Worm (Caenorhabditis elegans) whole organism, mixed stage, embryonic: Measurements from ENCODE around the gene C42D8.1.

ENCODE experiments used
- bed-3 ChIP-seq: fragments of 200-800 bp; sonication (Bioruptor generic); optimal IDR thresholded peaks from 3 replicates; lab custom pipeline; 2018; ENCODE audit warnings: mild to moderate bottlenecking, missing genetic modification characterization, moderate library complexity, missing compliant biosample characterization
- snpc-4 ChIP-seq: fragments of 150-350 bp; optimal IDR thresholded peaks from 2 replicates; lab custom pipeline; 2014; ENCODE audit warnings: missing biosample characterization, missing genetic modification characterization

ce11 chrX:5106942-5107341 lies 2.4 kb upstream of the C42D8.1 start, which contains the start of gene C42D8.9:
- TF ChIP-seq bed-3 (no peak), snpc-4 (tag; lab: Kevin White, UChicago) (no peak)
